Fruit fly (Drosophila melanogaster): Measurements from ENCODE around the gene srw.
A peak's percentile ranks its signal among the peaks of the same experiment; 100 is the strongest.

The srw gene

DNA sequence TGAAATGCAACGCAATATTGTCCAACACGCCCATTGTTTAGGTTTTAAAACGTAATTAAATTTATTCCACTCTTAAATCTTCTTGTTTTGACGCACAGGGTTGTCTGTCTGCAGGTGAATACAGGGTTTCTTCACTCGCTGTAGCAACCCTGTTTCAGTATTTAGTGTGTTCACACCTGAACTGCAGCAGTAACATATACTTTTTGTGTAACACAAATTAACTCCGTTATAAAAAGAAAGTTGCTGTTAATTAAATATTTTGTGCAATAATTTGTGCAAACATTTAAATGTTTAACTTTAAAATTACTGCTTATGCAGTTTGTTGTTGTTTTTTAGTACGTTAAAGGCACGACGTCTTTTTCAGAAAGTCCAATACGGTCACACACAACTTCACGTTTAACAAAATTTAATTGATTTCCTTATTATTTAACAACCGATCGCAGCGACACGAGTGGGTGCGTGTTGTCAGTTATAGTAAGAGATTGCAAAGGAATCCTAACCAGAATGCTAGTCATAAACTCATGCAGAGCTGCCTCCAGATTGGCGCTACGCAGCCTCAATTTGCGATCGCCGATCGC is 8.9 kb upstream of the srw start, which contains the start of the genes CG15012 and Fdx2:
Gene CG15012 (minus strand): TSS at position 127 of the 578 bp plus-strand sequence.
Gene Fdx2 (plus strand): TSS at position 363 of the 578 bp plus-strand sequence.
- TF ChIP-seq Sox14 (GFP tag; optimal IDR thresholded peaks at IDR 0.05) (peak; percentile 78), salr (GFP tag; optimal IDR thresholded peaks at IDR 0.05) (no peak), Ets21C (GFP tag; optimal IDR thresholded peaks at IDR 0.05) (no peak), CG8119 (GFP tag; IDR thresholded peaks at IDR 0.05) (no peak), acj6 (GFP tag; optimal IDR thresholded peaks at IDR 0.05) (no peak), CG31627 (GFP tag; optimal IDR thresholded peaks at IDR 0.05) (peak; percentile 21), cyc (GFP tag; optimal IDR thresholded peaks at IDR 0.05) (peak; percentile 34), CG10669 (GFP tag; optimal IDR thresholded peaks at IDR 0.05) (no peak), CG1621 (tag; optimal IDR thresholded peaks at IDR 0.05) (no peak), CG11762 (GFP tag; optimal IDR thresholded peaks at IDR 0.05; ENCODE audit: insufficient read depth) (no peak), fd59A (GFP tag; optimal IDR thresholded peaks at IDR 0.05) (no peak), Hr4 (GFP tag; optimal IDR thresholded peaks at IDR 0.05) (no peak), CG32006 (GFP tag; optimal IDR thresholded peaks at IDR 0.05) (no peak), CG6163 (GFP tag; IDR thresholded peaks at IDR 0.05) (no peak), achi (GFP tag; optimal IDR thresholded peaks at IDR 0.05) (peak; percentile 6), dac (GFP tag; optimal IDR thresholded peaks at IDR 0.05) (no peak), CG9139 (GFP tag; optimal IDR thresholded peaks at IDR 0.05) (no peak), ss (GFP tag; optimal IDR thresholded peaks at IDR 0.05) (no peak), CG3032 (tag; optimal IDR thresholded peaks at IDR 0.05) (peak; percentile 30), Hr39 (GFP tag; optimal IDR thresholded peaks at IDR 0.05) (peak; percentile 35), vri (GFP tag; optimal IDR thresholded peaks at IDR 0.05) (peak; percentile 57), svp (GFP tag) (no peak), Met (GFP tag; optimal IDR thresholded peaks at IDR 0.05) (no peak), CG6792 (GFP tag; optimal IDR thresholded peaks at IDR 0.05) (no peak), Eip93F (GFP tag; optimal IDR thresholded peaks at IDR 0.05) (no peak), lz (GFP tag; optimal IDR thresholded peaks at IDR 0.05) (peak; percentile 33), CG15336 (GFP tag; IDR thresholded peaks at IDR 0.05) (no peak), Eip78C (GFP tag) (peak; percentile 21), CG11294 (GFP tag; IDR thresholded peaks at IDR 0.05) (no peak), Blimp-1 (GFP tag; optimal IDR thresholded peaks at IDR 0.05) (no peak), esn (GFP tag; optimal IDR thresholded peaks at IDR 0.05) (peak; percentile 51), topi (GFP tag; optimal IDR thresholded peaks at IDR 0.05) (peak; percentile 34), Gug (GFP tag; IDR thresholded peaks at IDR 0.05) (no peak), fd85E (GFP tag; optimal IDR thresholded peaks at IDR 0.05) (no peak), CG3919 (GFP tag; optimal IDR thresholded peaks at IDR 0.05) (no peak)

DNA sequence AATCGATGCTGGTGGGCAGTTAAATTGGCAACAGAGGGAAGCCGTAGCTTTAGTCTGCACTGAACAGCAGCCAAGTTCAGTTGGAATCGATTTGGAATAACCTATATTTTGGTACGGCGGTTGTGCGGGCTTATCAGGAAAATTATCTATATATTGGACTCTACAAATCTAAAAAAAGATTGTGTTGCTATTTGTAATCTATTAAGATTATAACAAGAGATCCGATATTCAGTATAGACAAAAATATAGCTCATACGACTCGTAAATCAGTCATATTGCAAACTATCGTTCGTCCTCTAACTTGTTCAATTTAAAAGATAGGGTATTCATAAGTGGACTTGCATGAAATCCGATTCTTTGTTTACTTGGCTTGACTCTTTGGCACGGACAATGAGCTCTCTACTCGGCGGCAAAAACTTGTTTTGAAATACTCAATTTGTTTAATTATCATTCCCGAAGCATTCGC is 5.3 kb upstream of the srw start, which contains the start of gene Hexo1:
Gene Hexo1 (plus strand): TSS at position 51 of the 466 bp plus-strand sequence.
- TF ChIP-seq Hr38 (GFP tag; optimal IDR thresholded peaks at IDR 0.05) (no peak), CG16779 (tag; optimal IDR thresholded peaks at IDR 0.05) (no peak), CG3032 (tag; optimal IDR thresholded peaks at IDR 0.05) (peak; percentile 60), Smox (GFP tag; optimal IDR thresholded peaks at IDR 0.05) (no peak), esn (GFP tag; optimal IDR thresholded peaks at IDR 0.05) (peak; percentile 77), CG34406 (GFP tag; optimal IDR thresholded peaks at IDR 0.05) (peak; percentile 63), lz (GFP tag; optimal IDR thresholded peaks at IDR 0.05) (peak; percentile 59), eg (GFP tag; IDR thresholded peaks at IDR 0.05) (0 out of 3 replicates have a peak, but pooled peaks have one; percentile 14), Eip78C (GFP tag) (peak; percentile 95), svp (GFP tag) (peak; percentile 96), CG10631 (GFP tag; optimal IDR thresholded peaks at IDR 0.05) (no peak), CG8319 (GFP tag; optimal IDR thresholded peaks at IDR 0.05) (no peak), CG11902 (GFP tag; optimal IDR thresholded peaks at IDR 0.05) (no peak), CG6276 (GFP tag; optimal IDR thresholded peaks at IDR 0.05) (no peak), topi (GFP tag; optimal IDR thresholded peaks at IDR 0.05) (peak; percentile 76), Hr4 (GFP tag; optimal IDR thresholded peaks at IDR 0.05) (no peak), CG8119 (GFP tag; IDR thresholded peaks at IDR 0.05) (peak; percentile 35; the same call in 1 of the 3 replicates), salr (GFP tag; optimal IDR thresholded peaks at IDR 0.05) (no peak), Met (GFP tag; optimal IDR thresholded peaks at IDR 0.05) (no peak), CG6854 (GFP tag; optimal IDR thresholded peaks at IDR 0.05) (peak; percentile 57), achi (GFP tag; optimal IDR thresholded peaks at IDR 0.05) (peak; percentile 65), Sox14 (GFP tag; optimal IDR thresholded peaks at IDR 0.05) (peak; percentile 87), Lpt (GFP tag; optimal IDR thresholded peaks at IDR 0.05) (peak; percentile 10), CG8632 (GFP tag; optimal IDR thresholded peaks at IDR 0.05) (peak; percentile 62), ss (GFP tag; optimal IDR thresholded peaks at IDR 0.05) (peak; percentile 73 to 75), fkh (GFP tag; optimal IDR thresholded peaks at IDR 0.05) (peak; percentile 84), acj6 (GFP tag; optimal IDR thresholded peaks at IDR 0.05) (peak; percentile 66), CG32006 (GFP tag; optimal IDR thresholded peaks at IDR 0.05) (peak; percentile 71), Ets96B (tag; optimal IDR thresholded peaks at IDR 0.05) (peak; percentile 57), CG6163 (GFP tag; IDR thresholded peaks at IDR 0.05) (peak; percentile 22; the same call in 1 of the 3 replicates)
